Worm (Caenorhabditis elegans) whole organism, L3 larva: ENCODE measurements around the gene rpl-22.
A peak's percentile ranks its signal among the peaks of the same experiment; 100 is the strongest.

ENCODE experiments used
- R02D3.7 ChIP-seq: fragments of 150-350 bp; optimal IDR thresholded peaks from 2 replicates; lab custom pipeline; 2014; ENCODE audit warnings: missing biosample characterization, missing genetic modification characterization
- ZK546.5 ChIP-seq: sonication (generic microtip); optimal IDR thresholded peaks from 2 replicates; lab custom pipeline; 2017; ENCODE audit warnings: missing biosample characterization, missing genetic modification characterization
- aly-2 ChIP-seq: fragments of 150-350 bp; optimal IDR thresholded peaks from 2 replicates; lab custom pipeline; 2014; ENCODE audit warnings: missing biosample characterization, missing genetic modification characterization
- ama-1 ChIP-seq: fragments of 150-350 bp; optimal IDR thresholded peaks from 2 replicates; lab custom pipeline; 2018
- ceh-16 ChIP-seq: sonication (generic microtip); optimal IDR thresholded peaks from 2 replicates; lab custom pipeline; 2017; ENCODE audit warnings: missing biosample characterization, missing genetic modification characterization
- ceh-82 ChIP-seq: fragments of 150-350 bp; optimal IDR thresholded peaks from 2 replicates; lab custom pipeline; 2014; ENCODE audit warnings: missing biosample characterization, missing genetic modification characterization
- ceh-9 ChIP-seq: sonication (generic microtip); optimal IDR thresholded peaks from 2 replicates; lab custom pipeline; 2018; ENCODE audit warnings: missing biosample characterization, missing genetic modification characterization
- egl-27 ChIP-seq: sonication (generic microtip); optimal IDR thresholded peaks from 4 replicates; lab custom pipeline; 2017; ENCODE audit warnings: missing biosample characterization, missing genetic modification reagents, missing genetic modification characterization
- egl-5 ChIP-seq: fragments of 150-350 bp; optimal IDR thresholded peaks from 2 replicates; lab custom pipeline; 2017; ENCODE audit warnings: missing biosample characterization, missing genetic modification reagents, missing genetic modification characterization, inconsistent platforms
- elt-2 ChIP-seq: sonication (generic microtip); optimal IDR thresholded peaks from 2 replicates; lab custom pipeline; 2016; ENCODE audit warnings: missing genetic modification reagents, mild to moderate bottlenecking, missing genetic modification characterization, missing compliant biosample characterization
- eor-1 ChIP-seq, 2 experiments: fragments of 150-350 bp; optimal IDR thresholded peaks; 2 replicates each; lab custom pipeline; 2014 to 2018; ENCODE audit warnings: missing biosample characterization in 2 of 2, missing genetic modification characterization in 2 of 2
- fkh-10 ChIP-seq: sonication (generic microtip); optimal IDR thresholded peaks from 2 replicates; lab custom pipeline; 2017; ENCODE audit warnings: missing biosample characterization, missing genetic modification reagents, missing genetic modification characterization
- fos-1 ChIP-seq: fragments of 150-350 bp; optimal IDR thresholded peaks from 2 replicates; lab custom pipeline; 2014; ENCODE audit warnings: missing biosample characterization, missing genetic modification characterization
- hmg-11 ChIP-seq: sonication (generic microtip); optimal IDR thresholded peaks from 2 replicates; lab custom pipeline; 2016; ENCODE audit warnings: missing genetic modification characterization, missing compliant biosample characterization
- jun-1 ChIP-seq: fragments of 150-350 bp; optimal IDR thresholded peaks from 2 replicates; lab custom pipeline; 2014; ENCODE audit warnings: missing biosample characterization, missing genetic modification reagents, missing genetic modification characterization
- lin-15B ChIP-seq: fragments of 150-350 bp; optimal IDR thresholded peaks from 2 replicates; lab custom pipeline; 2014; ENCODE audit warnings: missing biosample characterization, missing genetic modification characterization
- lin-39 ChIP-seq: fragments of 150-350 bp; optimal IDR thresholded peaks from 2 replicates; lab custom pipeline; 2018; ENCODE audit warnings: missing biosample characterization, missing genetic modification reagents, missing genetic modification characterization
- mml-1 ChIP-seq: fragments of 150-350 bp; sonication (generic microtip); optimal IDR thresholded peaks from 3 replicates; lab custom pipeline; 2014; ENCODE audit warnings: missing biosample characterization, missing genetic modification characterization
- nfya-1 ChIP-seq: sonication (generic microtip); optimal IDR thresholded peaks from 2 replicates; lab custom pipeline; 2017; ENCODE audit warnings: missing genetic modification characterization, mild to moderate bottlenecking, missing compliant biosample characterization, antibody characterized with exemption, moderate library complexity; ENCODE audit not compliant: insufficient read depth
- nhr-11 ChIP-seq: fragments of 150-350 bp; optimal IDR thresholded peaks from 2 replicates; lab custom pipeline; 2014; ENCODE audit warnings: missing biosample characterization, missing genetic modification characterization
- nhr-12 ChIP-seq: fragments of 150-350 bp; optimal IDR thresholded peaks from 2 replicates; lab custom pipeline; 2014; ENCODE audit warnings: missing biosample characterization, missing genetic modification characterization
- nhr-23 ChIP-seq: fragments of 150-350 bp; optimal IDR thresholded peaks from 2 replicates; lab custom pipeline; 2014; ENCODE audit warnings: missing biosample characterization, missing genetic modification reagents, missing genetic modification characterization
- nhr-28 ChIP-seq: fragments of 150-350 bp; optimal IDR thresholded peaks from 2 replicates; lab custom pipeline; 2014; ENCODE audit warnings: missing biosample characterization, missing genetic modification characterization
- nhr-43 ChIP-seq: sonication (generic microtip); optimal IDR thresholded peaks from 2 replicates; lab custom pipeline; 2016; ENCODE audit warnings: mild to moderate bottlenecking, missing genetic modification characterization, missing compliant biosample characterization; ENCODE audit not compliant: poor library complexity, severe bottlenecking
- nhr-76 ChIP-seq: fragments of 150-350 bp; sonication (generic microtip); optimal IDR thresholded peaks from 5 replicates; lab custom pipeline; 2014; ENCODE audit warnings: missing biosample characterization, missing genetic modification characterization
- nhr-77 ChIP-seq: fragments of 150-350 bp; optimal IDR thresholded peaks from 2 replicates; lab custom pipeline; 2014; ENCODE audit warnings: missing biosample characterization, missing genetic modification characterization
- pha-4 ChIP-seq: fragments of 150-350 bp; optimal IDR thresholded peaks from 2 replicates; lab custom pipeline; 2014; ENCODE audit warnings: missing biosample characterization, missing genetic modification reagents, missing genetic modification characterization
- pqm-1 ChIP-seq: fragments of 150-350 bp; optimal IDR thresholded peaks from 2 replicates; lab custom pipeline; 2017; ENCODE audit warnings: missing biosample characterization, missing genetic modification characterization, inconsistent platforms
- sea-2 ChIP-seq: fragments of 150-350 bp; sonication (generic microtip); optimal IDR thresholded peaks from 4 replicates; lab custom pipeline; 2014; ENCODE audit warnings: missing biosample characterization, missing genetic modification reagents, missing genetic modification characterization
- skn-1 ChIP-seq: fragments of 150-350 bp; optimal IDR thresholded peaks from 2 replicates; lab custom pipeline; 2014; ENCODE audit warnings: missing biosample characterization, missing genetic modification characterization
- snpc-4 ChIP-seq: fragments of 150-350 bp; optimal IDR thresholded peaks from 2 replicates; lab custom pipeline; 2014; ENCODE audit warnings: missing biosample characterization, missing genetic modification characterization
- unc-62 ChIP-seq: fragments of 150-350 bp; sonication (generic microtip); optimal IDR thresholded peaks from 4 replicates; lab custom pipeline; 2014; ENCODE audit warnings: missing biosample characterization, missing genetic modification reagents, missing genetic modification characterization
- ztf-11 ChIP-seq: fragments of 150-350 bp; optimal IDR thresholded peaks from 2 replicates; lab custom pipeline; 2014; ENCODE audit warnings: missing biosample characterization, missing genetic modification characterization
- ztf-4 ChIP-seq: fragments of 150-350 bp; optimal IDR thresholded peaks from 2 replicates; lab custom pipeline; 2014; ENCODE audit warnings: missing biosample characterization, missing genetic modification characterization

rpl-22 gene

ce11 chrII:5032669-5033068 lies 22.7 kb upstream of the rpl-22 start (continued):
- TF ChIP-seq jun-1 (peak; percentile 35), nhr-12 (tag; lab: Kevin White, UChicago) (no peak), nhr-28 (no peak), pha-4 (tag; lab: Kevin White, UChicago) (peak; percentile 38), ceh-82 (tag; lab: Kevin White, UChicago) (peak; percentile 29)

ce11 chrII:5033935-5034334 lies 21.5 kb upstream of the rpl-22 start, which contains the start of gene F33G12.3:
Gene F33G12.3, minus strand, starts transcription at chrII:5034035.
- no peak for TF ChIP-seq nhr-11 (tag; lab: Kevin White, UChicago)
- TF ChIP-seq eor-1 (tag; optimal IDR thresholded peaks at IDR 0.05; lab: Kevin White, UChicago): no peak
- no peak for TF ChIP-seq lin-15B (tag; lab: Kevin White, UChicago)
- TF ChIP-seq, all 47 proteins: peak for 0

ce11 chrII:5036128-5036527 lies 19.3 kb upstream of the rpl-22 start, which contains the start of gene lrr-1:
Gene lrr-1, minus strand, starts transcription at chrII:5036439.
- TF ChIP-seq nhr-76 (no peak), aly-2 (tag; lab: Kevin White, UChicago) (no peak), pha-4 (tag; lab: Kevin White, UChicago) (no peak), ztf-11 (tag; lab: Kevin White, UChicago) (no peak), elt-2 (tag; lab: Kevin White, UChicago) (peak; percentile 32), snpc-4 (tag; lab: Kevin White, UChicago) (no peak), nhr-77 (peak; percentile 12), ceh-9 (no peak)
- TF ChIP-seq, all 47 proteins: peak for 2

ce11 chrII:5039912-5040311 lies 15.5 kb upstream of the rpl-22 start, which contains the start of gene golg-2:
Gene golg-2, minus strand, starts transcription at chrII:5040091.
- TF ChIP-seq lin-39 (no peak), eor-1 (tag; optimal IDR thresholded peaks at IDR 0.05; lab: Kevin White, UChicago) (no peak), nhr-76 (no peak), nhr-11 (tag; lab: Kevin White, UChicago) (no peak), ceh-9 (no peak), nfya-1 (peak; percentile 17), ceh-16 (tag; lab: Kevin White, UChicago) (no peak), pha-4 (tag; lab: Kevin White, UChicago) (peak; percentile 37), mml-1 (tag; lab: Kevin White, UChicago) (no peak), egl-27 (tag; lab: Kevin White, UChicago) (no peak), nhr-77 (no peak), fos-1 (tag; lab: Kevin White, UChicago) (no peak), ceh-82 (tag; lab: Kevin White, UChicago) (no peak), fkh-10 (GFP tag; lab: Kevin White, UChicago) (no peak), R02D3.7 (tag; lab: Kevin White, UChicago) (no peak), ztf-4 (tag; lab: Kevin White, UChicago) (no peak), hmg-11 (tag; lab: Kevin White, UChicago) (peak; percentile 20), elt-2 (tag; lab: Kevin White, UChicago) (peak; percentile 48), nhr-23 (tag; lab: Kevin White, UChicago) (no peak), ama-1 (lab: Kevin White, UChicago) (peak; percentile 47), egl-5 (tag; lab: Kevin White, UChicago) (no peak), nhr-43 (tag; lab: Kevin White, UChicago) (no peak), pqm-1 (no peak), sea-2 (GFP tag; lab: Kevin White, UChicago) (no peak)

ce11 chrII:5040631-5041156 lies 14.7 kb upstream of the rpl-22 start, which contains the start of gene F33G12.7:
Gene F33G12.7, minus strand, starts transcription at chrII:5040681.
- TF ChIP-seq unc-62 (no peak), pha-4 (tag; lab: Kevin White, UChicago) (peak; percentile 5), skn-1 (no peak), ZK546.5 (tag; lab: Kevin White, UChicago) (no peak)
